Worm (Caenorhabditis elegans) whole organism, mixed stage, embryonic: ENCODE results near the gene F59C12.4.

Experiments
- blmp-1 ChIP-seq: fragments of 150-350 bp; optimal IDR thresholded peaks from 2 replicates; lab custom pipeline; 2014; ENCODE audit warnings: missing biosample characterization, missing genetic modification characterization
- ceh-83 ChIP-seq: fragments of 200-800 bp; sonication (Bioruptor generic); optimal IDR thresholded peaks from 2 replicates; lab custom pipeline; 2018; ENCODE audit warnings: mild to moderate bottlenecking, missing genetic modification characterization, missing compliant biosample characterization
- ces-1 ChIP-seq: fragments of 150-350 bp; optimal IDR thresholded peaks from 2 replicates; lab custom pipeline; 2014; ENCODE audit warnings: missing biosample characterization, missing genetic modification reagents, missing genetic modification characterization
- elt-1 ChIP-seq: sonication (generic microtip); optimal IDR thresholded peaks from 2 replicates; lab custom pipeline; 2017; ENCODE audit warnings: missing genetic modification characterization, mild to moderate bottlenecking, missing compliant biosample characterization, antibody characterized with exemption, moderate library complexity, borderline replicate concordance; ENCODE audit not compliant: insufficient read depth
- lin-13 ChIP-seq: fragments of 150-350 bp; optimal IDR thresholded peaks from 2 replicates; lab custom pipeline; 2014; ENCODE audit warnings: missing biosample characterization, missing genetic modification characterization
- nhr-12 ChIP-seq: fragments of 150-350 bp; optimal IDR thresholded peaks from 2 replicates; lab custom pipeline; 2014; ENCODE audit warnings: missing biosample characterization, missing genetic modification characterization
- nhr-237 ChIP-seq: fragments of 150-350 bp; optimal IDR thresholded peaks from 2 replicates; lab custom pipeline; 2014; ENCODE audit warnings: missing biosample characterization, missing genetic modification characterization
- nhr-28 ChIP-seq: fragments of 150-350 bp; optimal IDR thresholded peaks from 2 replicates; lab custom pipeline; 2014; ENCODE audit warnings: missing biosample characterization, missing genetic modification characterization
- sptf-1 ChIP-seq: sonication (generic microtip); optimal IDR thresholded peaks from 2 replicates; lab custom pipeline; 2017; ENCODE audit warnings: mild to moderate bottlenecking, missing genetic modification characterization, moderate library complexity, missing compliant biosample characterization
- unc-39 ChIP-seq: fragments of 150-350 bp; optimal IDR thresholded peaks from 2 replicates; lab custom pipeline; 2014; ENCODE audit warnings: missing biosample characterization, missing genetic modification characterization
- unc-62 ChIP-seq: fragments of 150-350 bp; optimal IDR thresholded peaks from 2 replicates; lab custom pipeline; 2014; ENCODE audit warnings: missing biosample characterization, missing genetic modification reagents, missing genetic modification characterization

- TF ChIP-seq elt-1 (tag; lab: Kevin White, UChicago) (no peak), unc-39 (tag; lab: Kevin White, UChicago) (no peak), sptf-1 (no peak), blmp-1 (no peak), nhr-237 (tag; lab: Kevin White, UChicago) (no peak), nhr-28 (tag; lab: Kevin White, UChicago) (no peak), ces-1 (GFP tag; lab: Kevin White, UChicago) (no peak), unc-62 (GFP tag; lab: Kevin White, UChicago) (no peak), ceh-83 (GFP tag; lab: Kevin White, UChicago) (no peak), lin-13 (tag; lab: Kevin White, UChicago) (no peak), nhr-12 (tag; lab: Kevin White, UChicago) (no peak)
Measured at ce11 chrX:16560895-16561294, 41.5 kb downstream of the F59C12.4 start.
